Fruit fly (Drosophila melanogaster) whole organism, wandering third instar larva: ENCODE measurements around the gene cact.

Experiments
- Abd-B ChIP-seq: fragments of >200 bp; optimal IDR thresholded peaks from 2 replicates; lab custom pipeline; 2017; ENCODE audit warnings: missing biosample characterization, missing genetic modification characterization
- CG9705 ChIP-seq: fragments of 200-800 bp; sonication (Bioruptor generic); optimal IDR thresholded peaks from 2 replicates; lab custom pipeline; 2018; ENCODE audit warnings: missing biosample characterization, mild to moderate bottlenecking, missing genetic modification characterization
- Dif ChIP-seq: fragments of 200-275, 200-300 bp; sonication (Bioruptor generic); optimal IDR thresholded peaks from 2 replicates; lab custom pipeline; 2018; ENCODE audit warnings: missing biosample characterization, missing genetic modification characterization; ENCODE audit not compliant: partially characterized antibody
- HLH106 ChIP-seq: fragments of 200-800 bp; optimal IDR thresholded peaks from 3 replicates; lab custom pipeline; 2019; ENCODE audit warnings: missing biosample characterization, mild to moderate bottlenecking, missing genetic modification characterization, moderate library complexity
- Hnf4 ChIP-seq: fragments of 200-800 bp; sonication (Bioruptor generic); optimal IDR thresholded peaks from 2 replicates; lab custom pipeline; 2016; ENCODE audit warnings: missing biosample characterization, mild to moderate bottlenecking, missing genetic modification characterization
- Hr78 ChIP-seq: fragments of >200 bp; optimal IDR thresholded peaks from 2 replicates; lab custom pipeline; 2017; ENCODE audit warnings: missing biosample characterization, missing genetic modification characterization
- Hr83 ChIP-seq: fragments of 200-300 bp; sonication (Bioruptor generic); optimal IDR thresholded peaks from 2 replicates; lab custom pipeline; 2016; ENCODE audit warnings: missing biosample characterization, mild to moderate bottlenecking, missing genetic modification characterization, moderate library complexity; ENCODE audit not compliant: poor library complexity, severe bottlenecking
- Jra ChIP-seq: sonication (Bioruptor generic); optimal IDR thresholded peaks from 2 replicates; lab custom pipeline; 2016; ENCODE audit warnings: missing biosample characterization, missing genetic modification characterization
- Mio ChIP-seq: sonication (Bioruptor generic); optimal IDR thresholded peaks from 2 replicates; lab custom pipeline; 2016; ENCODE audit warnings: missing biosample characterization, missing genetic modification characterization
- Myc ChIP-seq: fragments of >200 bp; optimal IDR thresholded peaks from 2 replicates; lab custom pipeline; 2017
- N ChIP-seq: fragments of >200 bp; optimal IDR thresholded peaks from 2 replicates; lab custom pipeline; 2018; ENCODE audit warnings: missing biosample characterization, missing external identifiers, missing genetic modification characterization
- OdsH ChIP-seq: fragments of 200-800 bp; sonication (Bioruptor generic); optimal IDR thresholded peaks from 2 replicates; lab custom pipeline; 2016; ENCODE audit warnings: missing biosample characterization, mild to moderate bottlenecking, missing genetic modification characterization
- Rel ChIP-seq, 2 experiments: fragments of 200-800 bp; sonication (Bioruptor generic) in 1 of 2; optimal IDR thresholded peaks; 2 replicates in 1 of 2; 3 replicates in 1 of 2; lab custom pipeline; 2016 to 2019; ENCODE audit warnings: mild to moderate bottlenecking in 2 of 2, missing biosample characterization in 2 of 2, missing genetic modification characterization in 2 of 2, moderate library complexity in 1 of 2
- Sp1 ChIP-seq: fragments of 200-800 bp; sonication (Bioruptor generic); optimal IDR thresholded peaks from 3 replicates; lab custom pipeline; 2019; ENCODE audit warnings: missing biosample characterization, mild to moderate bottlenecking, missing genetic modification characterization, moderate library complexity
- Vsx2 ChIP-seq: fragments of 200-300, 225-300 bp; sonication (Bioruptor generic); optimal IDR thresholded peaks from 2 replicates; lab custom pipeline; 2018; ENCODE audit warnings: missing biosample characterization, missing genetic modification characterization; ENCODE audit not compliant: partially characterized antibody
- br ChIP-seq: fragments of 200-800 bp; sonication (Bioruptor generic); optimal IDR thresholded peaks from 2 replicates; lab custom pipeline; 2016; ENCODE audit warnings: missing biosample characterization, missing genetic modification characterization
- brk ChIP-seq: fragments of 200-800 bp; sonication (Bioruptor generic); optimal IDR thresholded peaks from 2 replicates; lab custom pipeline; 2016; ENCODE audit warnings: missing biosample characterization, mild to moderate bottlenecking, missing genetic modification characterization
- dl ChIP-seq, 2 experiments: fragments of 175-275, 200-275 bp in 1 of 2; fragments of 200-275 bp in 1 of 2; sonication (Bioruptor generic); optimal IDR thresholded peaks; lab custom pipeline; 2018; ENCODE audit warnings: mild to moderate bottlenecking in 2 of 2, missing biosample characterization in 2 of 2, missing genetic modification characterization in 2 of 2, moderate library complexity in 2 of 2; ENCODE audit not compliant: partially characterized antibody in 2 of 2, insufficient read depth in 1 of 2
- dmrt93B ChIP-seq: fragments of 200-800 bp; sonication (Bioruptor generic); optimal IDR thresholded peaks from 2 replicates; lab custom pipeline; 2018; ENCODE audit warnings: missing biosample characterization, mild to moderate bottlenecking, missing genetic modification characterization
- dsf ChIP-seq: sonication (Bioruptor generic); optimal IDR thresholded peaks from 2 replicates; lab custom pipeline; 2016; ENCODE audit warnings: missing biosample characterization, missing genetic modification characterization, borderline replicate concordance
- ey ChIP-seq: fragments of 200-800 bp; sonication (Bioruptor generic); optimal IDR thresholded peaks from 2 replicates; lab custom pipeline; 2016; ENCODE audit warnings: missing biosample characterization, missing genetic modification characterization
- foxo ChIP-seq, 2 experiments: fragments of 200-800 bp; sonication (Bioruptor generic); optimal IDR thresholded peaks; 2 replicates in 1 of 2; 3 replicates in 1 of 2; lab custom pipeline; 2016 to 2017; ENCODE audit warnings: missing biosample characterization in 2 of 2, missing genetic modification characterization in 2 of 2
- fru ChIP-seq: fragments of 200-800 bp; sonication (Bioruptor generic); optimal IDR thresholded peaks from 3 replicates; lab custom pipeline; 2016; ENCODE audit warnings: missing biosample characterization, mild to moderate bottlenecking, missing genetic modification characterization
- h ChIP-seq: fragments of 200-800 bp; sonication (Bioruptor generic); optimal IDR thresholded peaks from 3 replicates; lab custom pipeline; 2016; ENCODE audit warnings: missing biosample characterization, mild to moderate bottlenecking, missing genetic modification characterization
- jim ChIP-seq: fragments of 175-275, 200-325 bp; sonication (Bioruptor generic); optimal IDR thresholded peaks from 2 replicates; lab custom pipeline; 2016; ENCODE audit warnings: missing biosample characterization, mild to moderate bottlenecking, missing genetic modification characterization
- lola ChIP-seq: fragments of >200 bp; optimal IDR thresholded peaks from 2 replicates; lab custom pipeline; 2017; ENCODE audit warnings: missing biosample characterization, missing genetic modification characterization
- pan ChIP-seq: fragments of >200 bp; optimal IDR thresholded peaks from 2 replicates; lab custom pipeline; 2017
- psq ChIP-seq: fragments of 200-800 bp; sonication (Bioruptor generic); optimal IDR thresholded peaks from 3 replicates; lab custom pipeline; 2017; ENCODE audit warnings: missing biosample characterization, mild to moderate bottlenecking, missing genetic modification characterization, moderate library complexity
- rgr ChIP-seq: fragments of 200-800 bp; sonication (Bioruptor generic); optimal IDR thresholded peaks from 3 replicates; lab custom pipeline; 2016; ENCODE audit warnings: missing biosample characterization, mild to moderate bottlenecking, missing genetic modification characterization
- sage ChIP-seq: fragments of 200-800 bp; sonication (Bioruptor generic); optimal IDR thresholded peaks from 2 replicates; lab custom pipeline; 2016; ENCODE audit warnings: missing biosample characterization, mild to moderate bottlenecking, missing genetic modification characterization
- sv ChIP-seq: fragments of 200-800 bp; sonication (Bioruptor generic); optimal IDR thresholded peaks from 3 replicates; lab custom pipeline; 2016; ENCODE audit warnings: missing biosample characterization, missing genetic modification characterization
- tai ChIP-seq: sonication (Bioruptor generic); optimal IDR thresholded peaks from 2 replicates; lab custom pipeline; 2016; ENCODE audit warnings: missing biosample characterization, missing genetic modification characterization
- usp ChIP-seq: fragments of >200 bp; optimal IDR thresholded peaks from 2 replicates; lab custom pipeline; 2017; ENCODE audit warnings: missing biosample characterization, missing genetic modification characterization

The cact gene

DNA sequence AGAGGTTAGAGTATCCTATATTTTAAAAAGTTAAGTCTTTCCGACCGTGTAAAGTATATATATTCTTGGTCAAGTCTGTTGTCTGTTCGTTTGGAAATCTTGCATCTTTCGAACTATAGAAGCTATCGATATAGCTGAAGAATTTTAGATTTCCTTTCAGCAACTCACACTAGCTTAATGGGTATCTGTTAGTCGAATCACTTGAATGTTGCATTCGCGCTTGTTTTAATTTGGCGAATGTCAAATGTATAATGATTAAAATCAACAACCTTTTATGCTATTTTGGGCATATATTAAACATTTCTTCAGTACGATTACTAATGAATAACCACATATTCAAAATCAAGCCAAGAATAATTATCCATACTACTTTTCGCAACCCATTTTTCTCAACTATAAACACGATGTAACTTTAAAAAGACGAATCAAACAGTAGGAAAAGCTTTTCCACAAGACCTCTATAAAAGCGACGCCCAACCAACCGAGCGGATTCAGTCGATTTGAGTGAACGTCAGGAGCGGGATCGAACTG, 32.2 kb downstream of the cact start, which contains the start of gene Cyp303a1:
Gene Cyp303a1 (plus strand): TSS at position 481 of the 531 bp plus-strand sequence.
- TF ChIP-seq br (no peak), pan (lab: Kevin White, UChicago) (no peak), ey (GFP tag; lab: Kevin White, UChicago) (no peak), Rel (GFP tag; optimal IDR thresholded peaks at IDR 0.05; lab: Kevin White, UChicago) (no peak), Rel (tag; optimal IDR thresholded peaks at IDR 0.05; lab: Kevin White, UChicago) (no peak), h (no peak), jim (GFP tag; lab: Kevin White, UChicago) (no peak), lola (GFP tag; lab: Kevin White, UChicago) (no peak), Hr78 (GFP tag; lab: Kevin White, UChicago) (no peak)

DNA sequence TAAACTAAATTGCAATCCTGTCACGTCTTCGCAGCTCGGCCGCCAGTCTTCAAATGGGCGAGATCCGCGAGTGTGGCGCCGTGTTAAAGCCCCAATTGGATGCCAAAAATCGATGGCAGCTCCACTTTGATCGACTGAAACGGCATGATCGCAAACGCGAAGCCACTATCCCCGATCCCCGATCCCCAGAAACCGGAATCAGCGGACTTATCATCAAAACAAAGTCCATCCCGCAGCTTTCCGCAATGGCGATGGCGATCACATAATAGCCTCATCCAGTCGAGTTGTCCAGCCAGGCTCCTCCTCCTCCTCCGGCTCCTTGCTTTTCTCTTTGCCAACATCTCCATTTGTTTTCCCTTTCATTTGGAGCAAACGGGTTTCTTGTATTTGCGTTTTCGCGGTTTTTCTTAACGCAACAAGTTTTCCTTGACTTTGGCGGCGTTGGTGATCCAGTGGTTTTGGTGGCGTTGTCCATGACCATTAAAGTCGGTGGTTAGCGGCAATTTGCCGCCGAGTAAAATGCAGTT, 33.0 kb downstream of the cact start, which contains the start of gene CG13258:
Gene CG13258 (minus strand): TSS at position 51 of the 527 bp plus-strand sequence.
- no peak for TF ChIP-seq Myc (lab: Kevin White, UChicago)
- no peak for TF ChIP-seq rgr (GFP tag; lab: Kevin White, UChicago)
- no peak for TF ChIP-seq lola (GFP tag; lab: Kevin White, UChicago)
- no peak for TF ChIP-seq ey (GFP tag; lab: Kevin White, UChicago)
- TF ChIP-seq h: no peak
- TF ChIP-seq dsf (GFP tag; lab: Kevin White, UChicago): no peak
- no peak for TF ChIP-seq foxo (GFP tag; optimal IDR thresholded peaks at IDR 0.05; lab: Kevin White, UChicago)
- no peak for TF ChIP-seq N
- no peak for TF ChIP-seq Mio (GFP tag; lab: Kevin White, UChicago)
- TF ChIP-seq Abd-B (GFP tag; lab: Kevin White, UChicago): no peak
- no peak for TF ChIP-seq Hr78 (GFP tag; lab: Kevin White, UChicago)
- TF ChIP-seq psq (GFP tag; lab: Kevin White, UChicago): no peak
- no peak for TF ChIP-seq Dif (GFP tag; lab: Kevin White, UChicago)
- TF ChIP-seq Hnf4 (GFP tag; lab: Kevin White, UChicago): no peak
- no peak for TF ChIP-seq OdsH (GFP tag; lab: Kevin White, UChicago)
- no peak for TF ChIP-seq brk (GFP tag; lab: Kevin White, UChicago)

DNA sequence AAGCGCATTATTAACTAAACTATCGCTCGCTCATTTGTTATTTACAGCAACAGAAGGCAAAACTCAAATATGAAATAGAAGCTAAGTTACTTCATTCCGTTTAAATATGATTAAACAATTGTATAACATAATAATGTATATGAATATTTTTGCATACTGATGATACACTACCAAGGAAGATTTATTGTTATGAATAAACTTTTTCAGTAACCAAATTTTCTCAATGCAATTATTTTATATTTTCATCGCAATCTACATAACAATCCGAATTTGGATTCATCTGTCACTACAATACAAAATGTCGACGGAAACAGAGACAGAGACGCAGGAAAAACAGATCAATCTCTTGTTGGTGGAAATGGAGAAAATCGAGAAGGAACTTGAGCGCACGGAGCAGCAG, 35.0 kb downstream of the cact start, which contains the start of gene CG17329:
Gene CG17329 (plus strand): TSS at position 301 of the 400 bp plus-strand sequence.
- TF ChIP-seq Abd-B (GFP tag; lab: Kevin White, UChicago) (no peak), ey (GFP tag; lab: Kevin White, UChicago) (no peak), N (no peak), Hr83 (no peak), Vsx2 (GFP tag; lab: Kevin White, UChicago) (no peak), rgr (GFP tag; lab: Kevin White, UChicago) (no peak), OdsH (GFP tag; lab: Kevin White, UChicago) (no peak), fru (GFP tag; lab: Kevin White, UChicago) (no peak), Sp1 (no peak), dmrt93B (GFP tag; lab: Kevin White, UChicago) (no peak), Mio (GFP tag; lab: Kevin White, UChicago) (no peak), dl (GFP tag; optimal IDR thresholded peaks at IDR 0.05; lab: Kevin White, UChicago; ENCODE audit: insufficient read depth in 1 of 2, partially characterized antibody in 2 of 2) (no peak), usp (GFP tag; lab: Kevin White, UChicago) (no peak)

- no peak for TF ChIP-seq br
These were observed 37.6 kb downstream of the cact start for dm6 chr2L:16288393-16288731.

dm6 chr2L:16287602-16288392, 38.2 kb downstream of the cact start, which contains the start of the genes crp and pkaap:
Gene crp, minus strand, starts transcription at chr2L:16287730.
Gene pkaap, plus strand, starts transcription at chr2L:16288290.
- TF ChIP-seq brk (GFP tag; lab: Kevin White, UChicago): peak; percentile 80
- no peak for TF ChIP-seq Hr78 (GFP tag; lab: Kevin White, UChicago)
- no peak for TF ChIP-seq Abd-B (GFP tag; lab: Kevin White, UChicago)
- TF ChIP-seq sage: peak; percentile 63
- TF ChIP-seq dmrt93B (GFP tag; lab: Kevin White, UChicago): peak; percentile 42
- peak; percentile 66 to 88 for TF ChIP-seq foxo (GFP tag; optimal IDR thresholded peaks at IDR 0.05; lab: Kevin White, UChicago)
- TF ChIP-seq Dif (GFP tag; lab: Kevin White, UChicago): peak; percentile 84
- TF ChIP-seq Myc (lab: Kevin White, UChicago): peak; percentile 86
- TF ChIP-seq Sp1: peak; percentile 61
- no peak for TF ChIP-seq lola (GFP tag; lab: Kevin White, UChicago)
- peak; percentile 58 for TF ChIP-seq CG9705 (GFP tag; lab: Kevin White, UChicago)
- no peak for TF ChIP-seq pan (lab: Kevin White, UChicago)
- TF ChIP-seq br: peak; percentile 76
- TF ChIP-seq Rel (GFP tag; optimal IDR thresholded peaks at IDR 0.05; lab: Kevin White, UChicago): peak; percentile 51
- TF ChIP-seq Rel (tag; optimal IDR thresholded peaks at IDR 0.05; lab: Kevin White, UChicago): peak; percentile 47
- peak; percentile 97 for TF ChIP-seq Hr83
- TF ChIP-seq N: no peak
- peak; percentile 97 for TF ChIP-seq tai (GFP tag; lab: Kevin White, UChicago)
- TF ChIP-seq ey (GFP tag; lab: Kevin White, UChicago): peak; percentile 76
- peak; percentile 73 for TF ChIP-seq dsf (GFP tag; lab: Kevin White, UChicago)
- peak; percentile 64 for TF ChIP-seq HLH106
- TF ChIP-seq jim (GFP tag; lab: Kevin White, UChicago): peak; percentile 90
- TF ChIP-seq usp (GFP tag; lab: Kevin White, UChicago): no peak
- peak; percentile 85 for TF ChIP-seq Jra (GFP tag; lab: Kevin White, UChicago)
- TF ChIP-seq Vsx2 (GFP tag; lab: Kevin White, UChicago): peak; percentile 98
- TF ChIP-seq sv (GFP tag; lab: Kevin White, UChicago): peak; percentile 93
- peak; percentile 92 for TF ChIP-seq Hnf4 (GFP tag; lab: Kevin White, UChicago)
- TF ChIP-seq Mio (GFP tag; lab: Kevin White, UChicago): peak; percentile 53
